Worm (Caenorhabditis elegans): ENCODE measurements around the gene C53C7.3.

- no peak for TF ChIP-seq lin-39 (tag; optimal IDR thresholded peaks at IDR 0.05)
- TF ChIP-seq fkh-10 (GFP tag; optimal IDR thresholded peaks at IDR 0.05): no peak
- no peak for TF ChIP-seq ztf-11 (tag; optimal IDR thresholded peaks at IDR 0.05)
- no peak for TF ChIP-seq egl-27 (tag; optimal IDR thresholded peaks at IDR 0.05)
- TF ChIP-seq nhr-11 (tag; optimal IDR thresholded peaks at IDR 0.05): no peak
- TF ChIP-seq mdl-1 (tag; optimal IDR thresholded peaks at IDR 0.05): no peak
- TF ChIP-seq unc-39 (tag; optimal IDR thresholded peaks at IDR 0.05): no peak
- no peak for TF ChIP-seq pha-4 (tag; optimal IDR thresholded peaks at IDR 0.05)
- TF ChIP-seq elt-2 (tag; optimal IDR thresholded peaks at IDR 0.05): no peak
- TF ChIP-seq nhr-12 (tag; optimal IDR thresholded peaks at IDR 0.05): no peak
- TF ChIP-seq nfya-1 (tag; optimal IDR thresholded peaks at IDR 0.05; ENCODE audit: insufficient read depth): no peak
Observed at ce11 chrX:13004491-13005093, 43.8 kb upstream of the C53C7.3 start.
